Worm (Caenorhabditis elegans) whole organism, L3 larva: ENCODE results near the gene nsy-1.

Source experiments
- R02D3.7 ChIP-seq: fragments of 150-350 bp; optimal IDR thresholded peaks from 2 replicates; lab custom pipeline; 2014; ENCODE audit warnings: missing biosample characterization, missing genetic modification characterization
- ZK546.5 ChIP-seq: sonication (generic microtip); optimal IDR thresholded peaks from 2 replicates; lab custom pipeline; 2017; ENCODE audit warnings: missing biosample characterization, missing genetic modification characterization
- aly-2 ChIP-seq: fragments of 150-350 bp; optimal IDR thresholded peaks from 2 replicates; lab custom pipeline; 2014; ENCODE audit warnings: missing biosample characterization, missing genetic modification characterization
- ama-1 ChIP-seq: fragments of 150-350 bp; optimal IDR thresholded peaks from 2 replicates; lab custom pipeline; 2018
- ceh-16 ChIP-seq: sonication (generic microtip); optimal IDR thresholded peaks from 2 replicates; lab custom pipeline; 2017; ENCODE audit warnings: missing biosample characterization, missing genetic modification characterization
- ceh-28 ChIP-seq: fragments of 150-350 bp; optimal IDR thresholded peaks from 2 replicates; lab custom pipeline; 2014; ENCODE audit warnings: missing biosample characterization, missing genetic modification reagents, missing genetic modification characterization
- ceh-82 ChIP-seq: fragments of 150-350 bp; optimal IDR thresholded peaks from 2 replicates; lab custom pipeline; 2014; ENCODE audit warnings: missing biosample characterization, missing genetic modification characterization
- ceh-9 ChIP-seq: sonication (generic microtip); optimal IDR thresholded peaks from 2 replicates; lab custom pipeline; 2018; ENCODE audit warnings: missing biosample characterization, missing genetic modification characterization
- daf-12 ChIP-seq: fragments of 150-350 bp; optimal IDR thresholded peaks from 2 replicates; lab custom pipeline; 2014; ENCODE audit warnings: missing biosample characterization, missing genetic modification reagents, missing genetic modification characterization
- egl-27 ChIP-seq: sonication (generic microtip); optimal IDR thresholded peaks from 4 replicates; lab custom pipeline; 2017; ENCODE audit warnings: missing biosample characterization, missing genetic modification reagents, missing genetic modification characterization
- egl-5 ChIP-seq: fragments of 150-350 bp; optimal IDR thresholded peaks from 2 replicates; lab custom pipeline; 2017; ENCODE audit warnings: missing biosample characterization, missing genetic modification reagents, missing genetic modification characterization, inconsistent platforms
- elt-1 ChIP-seq: fragments of 150-350 bp; optimal IDR thresholded peaks from 2 replicates; lab custom pipeline; 2014; ENCODE audit warnings: missing biosample characterization, missing genetic modification characterization
- elt-2 ChIP-seq: sonication (generic microtip); optimal IDR thresholded peaks from 2 replicates; lab custom pipeline; 2016; ENCODE audit warnings: missing genetic modification reagents, mild to moderate bottlenecking, missing genetic modification characterization, missing compliant biosample characterization
- elt-3 ChIP-seq, 3 experiments: fragments of 150-350 bp in 1 of 3; sonication (generic microtip) in 2 of 3; optimal IDR thresholded peaks; 2 replicates in 2 of 3; 4 replicates in 1 of 3; lab custom pipeline; 2014 to 2017; ENCODE audit warnings: missing biosample characterization in 3 of 3, missing genetic modification characterization in 3 of 3
- eor-1 ChIP-seq, 2 experiments: fragments of 150-350 bp; optimal IDR thresholded peaks; 2 replicates each; lab custom pipeline; 2014 to 2018; ENCODE audit warnings: missing biosample characterization in 2 of 2, missing genetic modification characterization in 2 of 2
- fkh-10 ChIP-seq: sonication (generic microtip); optimal IDR thresholded peaks from 2 replicates; lab custom pipeline; 2017; ENCODE audit warnings: missing biosample characterization, missing genetic modification reagents, missing genetic modification characterization
- fkh-2 ChIP-seq: fragments of 150-350 bp; optimal IDR thresholded peaks from 2 replicates; lab custom pipeline; 2014; ENCODE audit warnings: missing biosample characterization, missing genetic modification reagents, missing genetic modification characterization
- fos-1 ChIP-seq: fragments of 150-350 bp; optimal IDR thresholded peaks from 2 replicates; lab custom pipeline; 2014; ENCODE audit warnings: missing biosample characterization, missing genetic modification characterization
- hmg-11 ChIP-seq: sonication (generic microtip); optimal IDR thresholded peaks from 2 replicates; lab custom pipeline; 2016; ENCODE audit warnings: missing genetic modification characterization, missing compliant biosample characterization
- jun-1 ChIP-seq: fragments of 150-350 bp; optimal IDR thresholded peaks from 2 replicates; lab custom pipeline; 2014; ENCODE audit warnings: missing biosample characterization, missing genetic modification reagents, missing genetic modification characterization
- lin-15B ChIP-seq: fragments of 150-350 bp; optimal IDR thresholded peaks from 2 replicates; lab custom pipeline; 2014; ENCODE audit warnings: missing biosample characterization, missing genetic modification characterization
- lin-39 ChIP-seq: fragments of 150-350 bp; optimal IDR thresholded peaks from 2 replicates; lab custom pipeline; 2018; ENCODE audit warnings: missing biosample characterization, missing genetic modification reagents, missing genetic modification characterization
- lsy-12 ChIP-seq: sonication (generic microtip); optimal IDR thresholded peaks from 2 replicates; lab custom pipeline; 2016; ENCODE audit warnings: mild to moderate bottlenecking, missing genetic modification characterization, missing compliant biosample characterization
- mdl-1 ChIP-seq: fragments of 150-350 bp; optimal IDR thresholded peaks from 2 replicates; lab custom pipeline; 2014; ENCODE audit warnings: missing biosample characterization, missing genetic modification characterization
- mml-1 ChIP-seq: fragments of 150-350 bp; sonication (generic microtip); optimal IDR thresholded peaks from 3 replicates; lab custom pipeline; 2014; ENCODE audit warnings: missing biosample characterization, missing genetic modification characterization
- nfya-1 ChIP-seq: sonication (generic microtip); optimal IDR thresholded peaks from 2 replicates; lab custom pipeline; 2017; ENCODE audit warnings: missing genetic modification characterization, mild to moderate bottlenecking, missing compliant biosample characterization, antibody characterized with exemption, moderate library complexity; ENCODE audit not compliant: insufficient read depth
- nhr-11 ChIP-seq: fragments of 150-350 bp; optimal IDR thresholded peaks from 2 replicates; lab custom pipeline; 2014; ENCODE audit warnings: missing biosample characterization, missing genetic modification characterization
- nhr-12 ChIP-seq: fragments of 150-350 bp; optimal IDR thresholded peaks from 2 replicates; lab custom pipeline; 2014; ENCODE audit warnings: missing biosample characterization, missing genetic modification characterization
- nhr-23 ChIP-seq: fragments of 150-350 bp; optimal IDR thresholded peaks from 2 replicates; lab custom pipeline; 2014; ENCODE audit warnings: missing biosample characterization, missing genetic modification reagents, missing genetic modification characterization
- nhr-237 ChIP-seq: fragments of 150-350 bp; optimal IDR thresholded peaks from 2 replicates; lab custom pipeline; 2014; ENCODE audit warnings: missing biosample characterization, missing genetic modification characterization
- nhr-25 ChIP-seq: sonication (generic microtip); optimal IDR thresholded peaks from 2 replicates; lab custom pipeline; 2017; ENCODE audit warnings: missing biosample characterization, missing genetic modification characterization
- nhr-43 ChIP-seq: sonication (generic microtip); optimal IDR thresholded peaks from 2 replicates; lab custom pipeline; 2016; ENCODE audit warnings: mild to moderate bottlenecking, missing genetic modification characterization, missing compliant biosample characterization; ENCODE audit not compliant: poor library complexity, severe bottlenecking
- nhr-67 ChIP-seq: fragments of 150-350 bp; optimal IDR thresholded peaks from 2 replicates; lab custom pipeline; 2014; ENCODE audit warnings: missing biosample characterization, missing genetic modification characterization
- nhr-76 ChIP-seq: fragments of 150-350 bp; sonication (generic microtip); optimal IDR thresholded peaks from 5 replicates; lab custom pipeline; 2014; ENCODE audit warnings: missing biosample characterization, missing genetic modification characterization
- nhr-77 ChIP-seq: fragments of 150-350 bp; optimal IDR thresholded peaks from 2 replicates; lab custom pipeline; 2014; ENCODE audit warnings: missing biosample characterization, missing genetic modification characterization
- pha-4 ChIP-seq: fragments of 150-350 bp; optimal IDR thresholded peaks from 2 replicates; lab custom pipeline; 2014; ENCODE audit warnings: missing biosample characterization, missing genetic modification reagents, missing genetic modification characterization
- pqm-1 ChIP-seq: fragments of 150-350 bp; optimal IDR thresholded peaks from 2 replicates; lab custom pipeline; 2017; ENCODE audit warnings: missing biosample characterization, missing genetic modification characterization, inconsistent platforms
- sea-2 ChIP-seq: fragments of 150-350 bp; sonication (generic microtip); optimal IDR thresholded peaks from 4 replicates; lab custom pipeline; 2014; ENCODE audit warnings: missing biosample characterization, missing genetic modification reagents, missing genetic modification characterization
- skn-1 ChIP-seq: fragments of 150-350 bp; optimal IDR thresholded peaks from 2 replicates; lab custom pipeline; 2014; ENCODE audit warnings: missing biosample characterization, missing genetic modification characterization
- snpc-4 ChIP-seq: fragments of 150-350 bp; optimal IDR thresholded peaks from 2 replicates; lab custom pipeline; 2014; ENCODE audit warnings: missing biosample characterization, missing genetic modification characterization
- tbx-2 ChIP-seq: sonication (generic microtip); optimal IDR thresholded peaks from 2 replicates; lab custom pipeline; 2016; ENCODE audit warnings: mild to moderate bottlenecking, missing genetic modification characterization, missing compliant biosample characterization
- unc-39 ChIP-seq: sonication (generic microtip); optimal IDR thresholded peaks from 4 replicates; lab custom pipeline; 2017; ENCODE audit warnings: missing biosample characterization, missing genetic modification characterization
- unc-62 ChIP-seq: fragments of 150-350 bp; sonication (generic microtip); optimal IDR thresholded peaks from 4 replicates; lab custom pipeline; 2014; ENCODE audit warnings: missing biosample characterization, missing genetic modification reagents, missing genetic modification characterization
- zag-1 ChIP-seq: fragments of 150-350 bp; optimal IDR thresholded peaks from 2 replicates; lab custom pipeline; 2014; ENCODE audit warnings: missing biosample characterization, missing genetic modification characterization
- ztf-4 ChIP-seq: fragments of 150-350 bp; optimal IDR thresholded peaks from 2 replicates; lab custom pipeline; 2014; ENCODE audit warnings: missing biosample characterization, missing genetic modification characterization

nsy-1 gene

DNA sequence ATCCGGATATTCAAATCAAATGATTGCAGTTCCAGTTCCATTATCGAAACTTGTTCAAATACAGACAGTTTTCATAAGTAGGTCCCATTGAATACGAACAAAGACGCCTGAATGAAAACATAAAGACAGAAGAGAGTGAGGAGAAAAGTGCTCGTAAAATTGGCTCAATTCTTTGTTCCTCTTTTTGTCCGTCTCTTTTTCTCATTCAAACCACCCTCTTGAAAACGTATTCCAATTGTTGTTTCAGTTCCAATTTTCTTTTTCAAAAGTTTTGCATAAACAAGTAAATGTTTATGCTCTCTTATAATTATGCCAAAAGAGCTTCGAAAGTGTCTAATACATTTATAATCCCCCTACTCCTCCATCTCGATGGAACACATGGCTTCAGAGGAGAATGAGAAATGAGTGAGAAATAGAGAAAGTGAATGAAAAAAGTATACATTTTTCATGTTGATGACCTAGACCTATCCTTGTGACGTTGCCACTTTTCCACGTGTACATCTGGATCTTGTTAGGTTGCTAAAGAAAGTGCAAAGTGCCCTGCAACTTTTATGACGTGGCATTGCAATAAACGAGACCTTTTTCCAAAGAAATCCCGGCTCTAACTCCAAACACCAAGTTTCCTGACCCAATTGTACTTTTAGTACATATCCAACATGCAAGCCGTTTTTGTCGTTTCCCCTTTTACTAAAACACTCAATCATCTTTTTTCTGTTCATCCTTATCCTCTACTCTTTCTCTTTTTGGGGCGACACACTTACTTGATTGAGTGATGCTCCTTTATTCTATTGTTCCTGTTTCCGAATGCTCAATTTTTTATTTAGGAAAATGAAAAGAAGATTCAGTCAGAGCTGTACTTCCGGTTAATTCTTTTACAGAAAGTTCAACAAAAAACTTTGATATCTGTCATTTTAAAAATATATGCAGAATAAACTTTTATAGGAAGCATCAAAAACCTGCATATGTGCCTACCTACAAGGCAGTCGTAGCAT lies 23.9 kb downstream of the nsy-1 start:
- no peak for TF ChIP-seq mml-1 (tag; lab: Kevin White, UChicago)
- TF ChIP-seq tbx-2 (tag; lab: Kevin White, UChicago): no peak
- TF ChIP-seq lin-39 (tag; lab: Kevin White, UChicago): no peak
- TF ChIP-seq unc-39: no peak
- TF ChIP-seq nhr-237 (tag; lab: Kevin White, UChicago): no peak
- TF ChIP-seq ceh-9 (tag; lab: Kevin White, UChicago): no peak
- no peak for TF ChIP-seq nhr-25 (tag; lab: Kevin White, UChicago)
- TF ChIP-seq lin-15B (tag; lab: Kevin White, UChicago): no peak
- TF ChIP-seq nfya-1 (tag; lab: Kevin White, UChicago): peak; percentile 4
- TF ChIP-seq nhr-11: no peak
- no peak for TF ChIP-seq eor-1 (tag; optimal IDR thresholded peaks at IDR 0.05; lab: Kevin White, UChicago)
- TF ChIP-seq nhr-23 (tag; lab: Kevin White, UChicago): no peak
- TF ChIP-seq nhr-43: no peak
- peak; percentile 3 for TF ChIP-seq unc-62 (GFP tag; lab: Kevin White, UChicago)
- no peak for TF ChIP-seq snpc-4 (tag; lab: Kevin White, UChicago)
- TF ChIP-seq nhr-67 (tag; lab: Kevin White, UChicago): no peak
- TF ChIP-seq nhr-76 (tag; lab: Kevin White, UChicago): no peak
- no peak for TF ChIP-seq mdl-1
- TF ChIP-seq pha-4: no peak
- TF ChIP-seq ztf-4 (tag; lab: Kevin White, UChicago): no peak
- no peak for TF ChIP-seq nhr-12 (tag; lab: Kevin White, UChicago)
- peak; percentile 3 for TF ChIP-seq egl-5 (tag; lab: Kevin White, UChicago)
- no peak for TF ChIP-seq ama-1
- TF ChIP-seq fkh-10 (GFP tag; lab: Kevin White, UChicago): peak; percentile 90
- no peak for TF ChIP-seq pqm-1 (tag; lab: Kevin White, UChicago)
- TF ChIP-seq hmg-11 (tag; lab: Kevin White, UChicago): peak; percentile 9
- TF ChIP-seq ZK546.5 (tag; lab: Kevin White, UChicago): no peak
- TF ChIP-seq R02D3.7 (tag; lab: Kevin White, UChicago): no peak
- no peak for TF ChIP-seq skn-1 (tag; lab: Kevin White, UChicago)
- TF ChIP-seq lsy-12 (tag; lab: Kevin White, UChicago): no peak
- TF ChIP-seq egl-27: no peak
- no peak for TF ChIP-seq ceh-82 (tag; lab: Kevin White, UChicago)
- no peak for TF ChIP-seq elt-1 (tag; lab: Kevin White, UChicago)
- TF ChIP-seq fkh-2 (tag; lab: Kevin White, UChicago): peak; percentile 84
- no peak for TF ChIP-seq elt-2 (tag; lab: Kevin White, UChicago)
- TF ChIP-seq ceh-28: no peak
- TF ChIP-seq zag-1 (tag; lab: Kevin White, UChicago): no peak
- TF ChIP-seq daf-12 (tag; lab: Kevin White, UChicago): no peak
- TF ChIP-seq nhr-77 (tag; lab: Kevin White, UChicago): no peak
- TF ChIP-seq jun-1 (tag; lab: Kevin White, UChicago): no peak
- no peak for TF ChIP-seq ceh-16
- no peak for TF ChIP-seq sea-2
- TF ChIP-seq elt-3 (tag; optimal IDR thresholded peaks at IDR 0.05; lab: Kevin White, UChicago): no peak
- no peak for TF ChIP-seq fos-1 (tag; lab: Kevin White, UChicago)
- no peak for TF ChIP-seq aly-2 (tag; lab: Kevin White, UChicago)
- TF ChIP-seq, all 47 proteins: peak for 6
